Worm (Caenorhabditis elegans) whole organism, L4 larva: ENCODE measurements around the gene crn-5.
A peak's percentile ranks its signal among the peaks of the same experiment; 100 is the strongest.

Experiments used
- F26F4.8 ChIP-seq: fragments of 200-800 bp; sonication (Bioruptor generic); conservative IDR thresholded peaks from 2 replicates; pipeline ENCODE4 v1.3.6; 2022; ENCODE audit warnings: missing genetic modification characterization, missing compliant biosample characterization
- F44E2.7 ChIP-seq: fragments of 200-800 bp; sonication (Bioruptor generic); IDR thresholded peaks from 2 replicates; pipeline ENCODE4 v2.1.2; 2022; ENCODE audit warnings: missing genetic modification characterization, missing compliant biosample characterization
- Y48G9A.11 ChIP-seq: fragments of 200-800 bp; sonication (Bioruptor generic); IDR thresholded peaks from 2 replicates; pipeline ENCODE4 v1.3.6; 2022; ENCODE audit warnings: missing genetic modification reagents, missing genetic modification characterization, missing compliant biosample characterization
- Y5F2A.4 ChIP-seq: fragments of 200-800 bp; sonication (Bioruptor generic); optimal IDR thresholded peaks from 2 replicates; lab custom pipeline; 2018; ENCODE audit warnings: mild to moderate bottlenecking, missing genetic modification characterization, missing compliant biosample characterization
- arid-1 ChIP-seq: fragments of 200-800 bp; sonication (Bioruptor generic); conservative IDR thresholded peaks from 2 replicates; pipeline ENCODE4 v1.3.6; 2022; ENCODE audit warnings: missing genetic modification reagents, missing genetic modification characterization, missing compliant biosample characterization
- ceh-28 ChIP-seq: fragments of 150-350 bp; optimal IDR thresholded peaks from 2 replicates; lab custom pipeline; 2014; ENCODE audit warnings: missing biosample characterization, missing genetic modification reagents, missing genetic modification characterization
- ceh-32 ChIP-seq: sonication (generic microtip); optimal IDR thresholded peaks from 2 replicates; lab custom pipeline; 2016; ENCODE audit warnings: mild to moderate bottlenecking, missing genetic modification characterization, missing compliant biosample characterization; ENCODE audit not compliant: poor library complexity
- ceh-44 ChIP-seq: fragments of 200-800 bp; sonication (Bioruptor generic); IDR thresholded peaks from 2 replicates; pipeline ENCODE4 v1.3.6; 2022; ENCODE audit warnings: missing genetic modification reagents, missing genetic modification characterization, missing compliant biosample characterization
- ceh-62 ChIP-seq: sonication (generic microtip); optimal IDR thresholded peaks from 2 replicates; lab custom pipeline; 2017; ENCODE audit warnings: missing biosample characterization, missing genetic modification characterization
- ceh-82 ChIP-seq: sonication (generic microtip); optimal IDR thresholded peaks from 2 replicates; lab custom pipeline; 2017; ENCODE audit warnings: missing biosample characterization, missing genetic modification characterization
- ces-1 ChIP-seq: fragments of 150-350 bp; sonication (generic microtip); optimal IDR thresholded peaks from 4 replicates; lab custom pipeline; 2014; ENCODE audit warnings: missing biosample characterization, missing genetic modification reagents, missing genetic modification characterization
- cey-2 ChIP-seq: sonication (generic microtip); optimal IDR thresholded peaks from 3 replicates; lab custom pipeline; 2017; ENCODE audit warnings: missing genetic modification characterization, mild to moderate bottlenecking, missing compliant biosample characterization, antibody characterized with exemption, borderline replicate concordance; ENCODE audit not compliant: insufficient read depth
- ctbp-1 ChIP-seq: fragments of 200-800 bp; sonication (Bioruptor generic); IDR thresholded peaks from 2 replicates; pipeline ENCODE4 v1.3.6; 2022; ENCODE audit warnings: missing genetic modification reagents, missing genetic modification characterization, missing compliant biosample characterization
- daf-12 ChIP-seq: fragments of 150-350 bp; optimal IDR thresholded peaks from 2 replicates; lab custom pipeline; 2014; ENCODE audit warnings: missing biosample characterization, missing genetic modification reagents, missing genetic modification characterization
- dmd-8 ChIP-seq: fragments of 200-800 bp; sonication (Bioruptor generic); IDR thresholded peaks from 2 replicates; pipeline ENCODE4 v1.3.6; 2022; ENCODE audit warnings: missing genetic modification characterization, missing compliant biosample characterization
- dve-1 ChIP-seq: sonication (generic microtip); optimal IDR thresholded peaks from 2 replicates; lab custom pipeline; 2017; ENCODE audit warnings: antibody characterized with exemption, mild to moderate bottlenecking, missing genetic modification characterization, missing compliant biosample characterization; ENCODE audit not compliant: insufficient read depth
- egl-43 ChIP-seq: fragments of 200-800 bp; sonication (Bioruptor generic); IDR thresholded peaks from 2 replicates; pipeline ENCODE4 v1.3.6; 2022; ENCODE audit warnings: missing genetic modification reagents, missing genetic modification characterization, missing compliant biosample characterization
- fkh-10 ChIP-seq: fragments of 150-350 bp; optimal IDR thresholded peaks from 2 replicates; lab custom pipeline; 2014; ENCODE audit warnings: missing biosample characterization, missing genetic modification reagents, missing genetic modification characterization
- gei-8 ChIP-seq: fragments of 200-800 bp; sonication (Bioruptor generic); optimal IDR thresholded peaks from 2 replicates; lab custom pipeline; 2018; ENCODE audit warnings: mild to moderate bottlenecking, missing genetic modification characterization, missing compliant biosample characterization
- hlh-11 ChIP-seq: fragments of 200-800 bp; sonication (Bioruptor generic); optimal IDR thresholded peaks from 2 replicates; lab custom pipeline; 2018; ENCODE audit warnings: mild to moderate bottlenecking, missing genetic modification characterization, missing compliant biosample characterization
- lim-7 ChIP-seq: fragments of 200-800 bp; sonication (Bioruptor generic); IDR thresholded peaks from 2 replicates; pipeline ENCODE4 v1.3.6; 2022; ENCODE audit warnings: missing genetic modification characterization, missing compliant biosample characterization
- lin-29 ChIP-seq: fragments of 200-800 bp; sonication (Bioruptor generic); IDR thresholded peaks from 2 replicates; pipeline ENCODE4 v1.3.6; 2022; ENCODE audit warnings: missing genetic modification reagents, missing genetic modification characterization, missing compliant biosample characterization
- lin-38 ChIP-seq: fragments of 200-800 bp; sonication (Bioruptor generic); IDR thresholded peaks from 2 replicates; pipeline ENCODE4 v1.3.6; 2022; ENCODE audit warnings: missing genetic modification reagents, missing genetic modification characterization, missing compliant biosample characterization
- lin-39 ChIP-seq: fragments of 150-350 bp; optimal IDR thresholded peaks from 2 replicates; lab custom pipeline; 2014; ENCODE audit warnings: missing biosample characterization, missing genetic modification reagents, missing genetic modification characterization
- madf-5 ChIP-seq, 2 experiments: fragments of 200-800 bp; sonication (Bioruptor generic); IDR thresholded peaks; 2 replicates each; pipeline ENCODE4 v1.3.6; 2022; ENCODE audit warnings: missing compliant biosample characterization in 2 of 2, missing genetic modification characterization in 2 of 2
- madf-9 ChIP-seq: fragments of 200-800 bp; sonication (Bioruptor generic); conservative IDR thresholded peaks from 2 replicates; pipeline ENCODE4 v1.3.6; 2022; ENCODE audit warnings: missing genetic modification reagents, missing genetic modification characterization, missing compliant biosample characterization
- mdt-29 ChIP-seq: fragments of 200-800 bp; sonication (Bioruptor generic); IDR thresholded peaks from 2 replicates; pipeline ENCODE4 v1.3.6; 2022; ENCODE audit warnings: missing genetic modification reagents, missing genetic modification characterization, missing compliant biosample characterization
- mep-1 ChIP-seq: fragments of 150-350 bp; sonication (generic microtip); optimal IDR thresholded peaks from 3 replicates; lab custom pipeline; 2014; ENCODE audit warnings: missing biosample characterization, missing genetic modification characterization
- nhr-111 ChIP-seq: fragments of 200-800 bp; sonication (Bioruptor generic); optimal IDR thresholded peaks from 2 replicates; lab custom pipeline; 2018; ENCODE audit warnings: mild to moderate bottlenecking, missing genetic modification characterization, missing compliant biosample characterization
- nhr-237 ChIP-seq: sonication (generic microtip); optimal IDR thresholded peaks from 2 replicates; lab custom pipeline; 2017; ENCODE audit warnings: missing biosample characterization, missing genetic modification characterization
- nhr-25 ChIP-seq: sonication (generic microtip); optimal IDR thresholded peaks from 2 replicates; lab custom pipeline; 2017; ENCODE audit warnings: missing genetic modification characterization, mild to moderate bottlenecking, missing compliant biosample characterization, antibody characterized with exemption, moderate library complexity, borderline replicate concordance; ENCODE audit not compliant: insufficient read depth
- nhr-28 ChIP-seq: fragments of 150-350 bp; optimal IDR thresholded peaks from 2 replicates; lab custom pipeline; 2014; ENCODE audit warnings: missing biosample characterization, missing genetic modification characterization
- nhr-41 ChIP-seq: fragments of 200-800 bp; sonication (Bioruptor generic); IDR thresholded peaks from 2 replicates; pipeline ENCODE4 v1.3.6; 2022; ENCODE audit warnings: missing genetic modification reagents, missing genetic modification characterization, missing compliant biosample characterization
- nhr-48 ChIP-seq: sonication (generic microtip); optimal IDR thresholded peaks from 2 replicates; lab custom pipeline; 2016; ENCODE audit warnings: mild to moderate bottlenecking, missing genetic modification characterization, missing compliant biosample characterization
- nhr-6 ChIP-seq: fragments of 150-350 bp; optimal IDR thresholded peaks from 2 replicates; lab custom pipeline; 2014; ENCODE audit warnings: missing biosample characterization, missing genetic modification characterization
- nhr-77 ChIP-seq: fragments of 150-350 bp; optimal IDR thresholded peaks from 2 replicates; lab custom pipeline; 2014; ENCODE audit warnings: missing biosample characterization, missing genetic modification characterization
- pqm-1 ChIP-seq: sonication (generic microtip); optimal IDR thresholded peaks from 2 replicates; lab custom pipeline; 2017; ENCODE audit warnings: missing biosample characterization, missing genetic modification characterization
- saeg-2 ChIP-seq: fragments of 200-800 bp; sonication (Bioruptor generic); IDR thresholded peaks from 2 replicates; pipeline ENCODE4 v1.3.6; 2022; ENCODE audit warnings: missing genetic modification reagents, missing genetic modification characterization, missing compliant biosample characterization
- sdz-12 ChIP-seq: fragments of 200-800 bp; sonication (Bioruptor generic); optimal IDR thresholded peaks from 2 replicates; lab custom pipeline; 2018; ENCODE audit warnings: mild to moderate bottlenecking, missing genetic modification characterization, missing compliant biosample characterization
- snpc-4 ChIP-seq: fragments of 150-350 bp; optimal IDR thresholded peaks from 2 replicates; lab custom pipeline; 2014; ENCODE audit warnings: missing biosample characterization, missing genetic modification characterization
- tag-97 ChIP-seq: fragments of 200-800 bp; sonication (Bioruptor generic); IDR thresholded peaks from 2 replicates; pipeline ENCODE4 v1.3.6; 2022; ENCODE audit warnings: missing genetic modification characterization, missing compliant biosample characterization
- tra-1 ChIP-seq: fragments of 200-800 bp; sonication (Bioruptor generic); IDR thresholded peaks from 2 replicates; pipeline ENCODE4 v1.3.6; 2022; ENCODE audit warnings: missing genetic modification reagents, missing genetic modification characterization, missing compliant biosample characterization
- unc-130 ChIP-seq: sonication (generic microtip); optimal IDR thresholded peaks from 2 replicates; lab custom pipeline; 2016; ENCODE audit warnings: missing genetic modification reagents, missing genetic modification characterization, missing compliant biosample characterization
- unc-62 ChIP-seq, 3 experiments: fragments of 150-350 bp in 1 of 3; sonication (generic microtip); optimal IDR thresholded peaks in 2 of 3; peaks in 1 of 3; 1 replicate in 1 of 3; 2 replicates in 2 of 3; lab custom pipeline; 2014 to 2017; ENCODE audit warnings: missing biosample characterization in 3 of 3, missing genetic modification characterization in 3 of 3, missing genetic modification reagents in 3 of 3, missing genotype in 1 of 3
- vab-7 ChIP-seq: fragments of 200-800 bp; sonication (Bioruptor generic); IDR thresholded peaks from 2 replicates; pipeline ENCODE4 v1.3.6; 2022; ENCODE audit warnings: missing genetic modification reagents, missing genetic modification characterization, missing compliant biosample characterization
- zfp-2 ChIP-seq: sonication (generic microtip); optimal IDR thresholded peaks from 2 replicates; lab custom pipeline; 2016; ENCODE audit warnings: mild to moderate bottlenecking, missing genetic modification characterization, missing compliant biosample characterization
- zfp-3 ChIP-seq: fragments of 200-800 bp; sonication (Bioruptor generic); conservative IDR thresholded peaks from 2 replicates; pipeline ENCODE4 v1.3.6; 2022; ENCODE audit warnings: missing genetic modification reagents, missing genetic modification characterization, missing compliant biosample characterization
- ztf-7 ChIP-seq: fragments of 150-350 bp; optimal IDR thresholded peaks from 2 replicates; lab custom pipeline; 2014; ENCODE audit warnings: missing biosample characterization, missing genetic modification characterization

The crn-5 gene

DNA sequence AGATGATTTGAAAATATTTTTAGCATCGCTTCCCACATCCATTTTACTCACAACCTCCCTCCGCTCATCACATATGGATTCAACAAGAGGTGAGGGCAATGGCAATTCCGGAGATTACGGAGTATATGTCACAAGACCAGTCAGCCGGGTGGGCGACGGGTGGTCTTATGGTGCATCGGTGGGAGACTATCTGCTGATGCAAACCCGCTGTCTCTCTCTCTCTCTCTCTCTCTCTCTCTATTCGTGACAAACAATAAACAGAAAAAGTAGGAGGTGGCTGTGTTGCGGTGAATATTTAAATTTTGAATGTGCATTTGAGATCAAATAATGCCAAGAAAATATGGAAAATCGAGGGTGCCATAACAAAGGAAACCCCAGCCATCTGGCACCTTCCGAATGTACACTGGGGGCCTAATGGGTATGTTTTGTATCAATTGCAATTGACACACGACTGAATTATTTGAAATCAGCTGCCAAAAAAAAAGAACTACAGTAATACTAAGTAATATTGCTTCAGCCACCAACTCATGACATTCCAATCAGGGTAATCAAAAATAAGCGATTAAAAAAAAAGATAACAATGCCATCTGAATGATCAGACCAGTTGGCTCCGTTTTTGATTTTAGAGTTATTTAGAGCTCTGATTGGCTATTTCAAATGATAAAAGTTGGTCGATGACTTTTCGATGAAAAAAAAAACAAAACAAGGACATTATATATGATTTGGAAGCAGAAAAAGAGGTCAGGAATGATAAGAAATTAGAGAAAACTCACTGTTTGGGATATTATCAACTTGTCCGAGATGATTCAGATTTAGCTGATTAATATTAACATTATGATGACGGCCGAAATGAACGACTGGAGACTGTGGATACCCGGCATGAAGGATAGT, 44.5 kb upstream of the crn-5 start (continued):
- TF ChIP-seq snpc-4 (tag; lab: Kevin White, UChicago) (no peak), lin-29 (GFP tag; lab: Robert Waterston, UW) (no peak), nhr-77 (tag; lab: Kevin White, UChicago) (no peak), nhr-111 (GFP tag; lab: Kevin White, UChicago) (no peak), F44E2.7 (GFP tag; lab: Robert Waterston, UW) (no peak), ceh-62 (tag; lab: Kevin White, UChicago) (no peak), Y48G9A.11 (GFP tag; lab: Robert Waterston, UW) (no peak), ceh-28 (tag; lab: Kevin White, UChicago) (no peak), zfp-2 (tag; lab: Kevin White, UChicago) (no peak), nhr-6 (tag; lab: Kevin White, UChicago) (no peak), F26F4.8 (GFP tag; lab: Robert Waterston, UW) (no peak), cey-2 (tag; lab: Kevin White, UChicago) (no peak), nhr-25 (no peak), tag-97 (GFP tag; lab: Robert Waterston, UW) (no peak), ces-1 (GFP tag; lab: Kevin White, UChicago) (no peak), dve-1 (peak; percentile 30), arid-1 (GFP tag; lab: Robert Waterston, UW) (no peak), unc-130 (no peak), nhr-41 (peak; percentile 58; the same call in 1 of the 2 replicates), Y5F2A.4 (GFP tag; lab: Kevin White, UChicago) (no peak), lim-7 (GFP tag; lab: Robert Waterston, UW) (peak; percentile 69), saeg-2 (no peak), ceh-32 (tag; lab: Kevin White, UChicago) (no peak), zfp-3 (0 out of 2 replicates have a peak, but pooled peaks have one; percentile 22), nhr-28 (tag; lab: Kevin White, UChicago) (peak; percentile 50), madf-5 (GFP tag; IDR thresholded peaks at IDR 0.05; lab: Robert Waterston, UW) (peak in 1 of 2 experiments; percentile 2; a peak in 1 of 4 replicates), lin-39 (tag; lab: Kevin White, UChicago) (no peak), nhr-237 (tag; lab: Kevin White, UChicago) (no peak), vab-7 (peak; percentile 53; the same call in 1 of the 2 replicates), tra-1 (GFP tag; lab: Robert Waterston, UW) (0 out of 2 replicates have a peak, but pooled peaks have one; percentile 14), daf-12 (no peak), unc-62 (GFP tag; optimal IDR thresholded peaks at IDR 0.05 in 1 of 2; lab: Kevin White, UChicago) (no peak), unc-62 (tag; optimal IDR thresholded peaks at IDR 0.05; lab: Kevin White, UChicago) (no peak), ceh-82 (tag; lab: Kevin White, UChicago) (no peak), fkh-10 (no peak), mep-1 (peak; percentile 34), lin-38 (GFP tag; lab: Robert Waterston, UW) (no peak), madf-9 (GFP tag; lab: Robert Waterston, UW) (0 out of 2 replicates have a peak, but pooled peaks have one; percentile 23), hlh-11 (tag; lab: Kevin White, UChicago) (peak; percentile 49), ctbp-1 (no peak; the same call in 1 of the 2 replicates), gei-8 (no peak), mdt-29 (GFP tag; lab: Robert Waterston, UW) (no peak), nhr-48 (no peak), ceh-44 (GFP tag; lab: Robert Waterston, UW) (no peak), dmd-8 (no peak), ztf-7 (tag; lab: Kevin White, UChicago) (no peak), sdz-12 (GFP tag; lab: Kevin White, UChicago) (no peak), pqm-1 (tag; lab: Kevin White, UChicago) (no peak), egl-43 (GFP tag; lab: Robert Waterston, UW) (no peak)
